Fruit fly (Drosophila melanogaster) whole organism, embryonic: ENCODE data around the gene Mdh2.

Experiments used
- Atf6 ChIP-seq: fragments of 200-800 bp; sonication (Bioruptor generic); IDR thresholded peaks from 2 replicates; pipeline ENCODE4 v1.3.6; 2022; ENCODE audit warnings: missing biosample characterization, missing genetic modification characterization
- B-H2 ChIP-seq: fragments of 200-800 bp; sonication (Bioruptor generic); optimal IDR thresholded peaks from 2 replicates; lab custom pipeline; 2018; ENCODE audit warnings: missing biosample characterization, mild to moderate bottlenecking, missing genetic modification characterization
- Bdp1 ChIP-seq: fragments of 200-800 bp; sonication (Bioruptor generic); optimal IDR thresholded peaks from 3 replicates; lab custom pipeline; 2016; ENCODE audit warnings: missing biosample characterization, missing genetic modification characterization
- CG1024 ChIP-seq: fragments of 200-800 bp; sonication (Bioruptor generic); IDR thresholded peaks from 2 replicates; pipeline ENCODE4 v1.3.6; 2022; ENCODE audit warnings: missing biosample characterization, missing genetic modification characterization
- CG10267 ChIP-seq: fragments of 200-800 bp; sonication (Bioruptor generic); optimal IDR thresholded peaks from 2 replicates; lab custom pipeline; 2018; ENCODE audit warnings: missing biosample characterization, mild to moderate bottlenecking, missing genetic modification characterization, moderate library complexity
- CG10565 ChIP-seq: fragments of 200-800 bp; sonication (Bioruptor generic); optimal IDR thresholded peaks from 3 replicates; lab custom pipeline; 2016; ENCODE audit warnings: missing biosample characterization, mild to moderate bottlenecking, missing genetic modification characterization
- CG11560 ChIP-seq: fragments of 200-800 bp; sonication (Bioruptor generic); IDR thresholded peaks from 3 replicates; pipeline ENCODE4 v1.3.6; 2022; ENCODE audit warnings: missing biosample characterization, missing genetic modification characterization
- CG12744 ChIP-seq: fragments of 200-800 bp; sonication (Bioruptor generic); optimal IDR thresholded peaks from 2 replicates; lab custom pipeline; 2016; ENCODE audit warnings: missing biosample characterization, missing genetic modification characterization
- CG14014 ChIP-seq: fragments of 200-800 bp; sonication (Bioruptor generic); IDR thresholded peaks from 2 replicates; pipeline ENCODE4 v1.3.6; 2022; ENCODE audit warnings: missing biosample characterization, missing genetic modification characterization
- CG16813 ChIP-seq: fragments of 200-800 bp; sonication (Bioruptor generic); IDR thresholded peaks from 3 replicates; pipeline ENCODE4 v1.3.6; 2022; ENCODE audit warnings: missing biosample characterization, missing genetic modification characterization; ENCODE audit not compliant: partially characterized antibody
- CG16863 ChIP-seq: fragments of 200-800 bp; sonication (Bioruptor generic); optimal IDR thresholded peaks from 3 replicates; lab custom pipeline; 2016; ENCODE audit warnings: missing biosample characterization, missing genetic modification characterization
- CG18599 ChIP-seq: fragments of 200-800 bp; sonication (Bioruptor generic); optimal IDR thresholded peaks from 3 replicates; lab custom pipeline; 2017; ENCODE audit warnings: missing biosample characterization, missing genetic modification characterization, mild to moderate bottlenecking, moderate library complexity, missing genetic modification reagents
- CG2199 ChIP-seq: fragments of 200-800 bp; sonication (Bioruptor generic); IDR thresholded peaks from 3 replicates; pipeline ENCODE4 v1.3.6; 2022; ENCODE audit warnings: missing biosample characterization, missing genetic modification characterization
- CG30431 ChIP-seq: fragments of 200-800 bp; sonication (Bioruptor generic); optimal IDR thresholded peaks from 2 replicates; lab custom pipeline; 2017; ENCODE audit warnings: missing biosample characterization, missing genetic modification characterization
- CG4282 ChIP-seq: fragments of 200-800 bp; sonication (Bioruptor generic); optimal IDR thresholded peaks from 2 replicates; lab custom pipeline; 2016; ENCODE audit warnings: missing biosample characterization, missing genetic modification characterization
- CG4328 ChIP-seq: fragments of 200-800 bp; sonication (Bioruptor generic); optimal IDR thresholded peaks from 3 replicates; lab custom pipeline; 2017; ENCODE audit warnings: missing biosample characterization, missing genetic modification reagents, missing genetic modification characterization
- CG4360 ChIP-seq: fragments of 200-800 bp; sonication (Bioruptor generic); IDR thresholded peaks from 2 replicates; pipeline ENCODE4 v1.3.6; 2022; ENCODE audit warnings: missing biosample characterization, missing genetic modification characterization
- CG4854 ChIP-seq: fragments of 200-800 bp; sonication (Bioruptor generic); optimal IDR thresholded peaks from 2 replicates; lab custom pipeline; 2016; ENCODE audit warnings: missing biosample characterization, missing genetic modification characterization, inconsistent platforms
- CG6689 ChIP-seq: fragments of 200-800 bp; sonication (Bioruptor generic); IDR thresholded peaks from 2 replicates; pipeline ENCODE4 v1.3.6; 2022; ENCODE audit warnings: missing biosample characterization, missing genetic modification characterization
- CG7745 ChIP-seq: fragments of 200-800 bp; sonication (Bioruptor generic); optimal IDR thresholded peaks from 2 replicates; lab custom pipeline; 2018; ENCODE audit warnings: missing biosample characterization, mild to moderate bottlenecking, missing genetic modification characterization, moderate library complexity
- CG7987 ChIP-seq: fragments of 200-800 bp; sonication (Bioruptor generic); optimal IDR thresholded peaks from 2 replicates; lab custom pipeline; 2018; ENCODE audit warnings: missing biosample characterization, mild to moderate bottlenecking, missing genetic modification characterization, moderate library complexity
- CG9932 ChIP-seq: fragments of 200-800 bp; sonication (Bioruptor generic); IDR thresholded peaks from 2 replicates; pipeline ENCODE4 v1.3.6; 2022; ENCODE audit warnings: missing biosample characterization, missing genetic modification characterization
- D19A ChIP-seq: fragments of 200-800 bp; optimal IDR thresholded peaks from 3 replicates; lab custom pipeline; 2019; ENCODE audit warnings: missing biosample characterization, mild to moderate bottlenecking, missing genetic modification characterization, moderate library complexity
- HLH3B ChIP-seq: fragments of 200-800 bp; sonication (Bioruptor generic); IDR thresholded peaks from 2 replicates; pipeline ENCODE4 v1.3.6; 2022; ENCODE audit warnings: missing biosample characterization, missing genetic modification characterization
- Myb ChIP-seq: fragments of 200-800 bp; sonication (Bioruptor generic); optimal IDR thresholded peaks from 2 replicates; lab custom pipeline; 2016; ENCODE audit warnings: missing biosample characterization, missing genetic modification characterization
- Neu2 ChIP-seq: fragments of 200-800 bp; sonication (Bioruptor generic); optimal IDR thresholded peaks from 3 replicates; lab custom pipeline; 2016; ENCODE audit warnings: missing biosample characterization, missing genetic modification characterization, borderline replicate concordance
- Oli ChIP-seq: fragments of 200-800 bp; sonication (Bioruptor generic); optimal IDR thresholded peaks from 2 replicates; lab custom pipeline; 2018; ENCODE audit warnings: missing biosample characterization, mild to moderate bottlenecking, missing genetic modification characterization, moderate library complexity
- Opbp ChIP-seq: fragments of 200-800 bp; sonication (Bioruptor generic); IDR thresholded peaks from 3 replicates; pipeline ENCODE4 v1.3.6; 2022; ENCODE audit warnings: missing biosample characterization, missing genetic modification characterization; ENCODE audit not compliant: partially characterized antibody
- Ravus ChIP-seq: fragments of 200-800 bp; sonication (Bioruptor generic); IDR thresholded peaks from 2 replicates; pipeline ENCODE4 v1.3.6; 2022; ENCODE audit warnings: missing biosample characterization, missing genetic modification characterization
- Sin3A ChIP-seq: fragments of >200 bp; optimal IDR thresholded peaks from 2 replicates; lab custom pipeline; 2018
- Taf1 ChIP-seq: fragments of 200-800 bp; sonication (Bioruptor generic); IDR thresholded peaks from 2 replicates; pipeline ENCODE4 v1.3.6; 2022; ENCODE audit warnings: missing biosample characterization, missing genetic modification characterization
- ap ChIP-seq: fragments of 200-800 bp; sonication (Bioruptor generic); IDR thresholded peaks from 2 replicates; pipeline ENCODE4 v1.3.6; 2022; ENCODE audit warnings: missing biosample characterization, missing genetic modification characterization
- ato ChIP-seq: fragments of 200-800 bp; sonication (Bioruptor generic); IDR thresholded peaks from 2 replicates; pipeline ENCODE4 v1.3.6; 2022; ENCODE audit warnings: missing biosample characterization, missing genetic modification characterization; ENCODE audit not compliant: partially characterized antibody
- caup ChIP-seq: fragments of 200-800 bp; sonication (Bioruptor generic); optimal IDR thresholded peaks from 3 replicates; lab custom pipeline; 2017; ENCODE audit warnings: missing biosample characterization, mild to moderate bottlenecking, missing genetic modification characterization, moderate library complexity; ENCODE audit not compliant: severe bottlenecking
- cg ChIP-seq: fragments of 200-800 bp; sonication (Bioruptor generic); optimal IDR thresholded peaks from 3 replicates; lab custom pipeline; 2019; ENCODE audit warnings: missing biosample characterization, mild to moderate bottlenecking, missing genetic modification characterization, moderate library complexity
- ci ChIP-seq: fragments of 200-800 bp; sonication (Bioruptor generic); IDR thresholded peaks from 3 replicates; pipeline ENCODE4 v1.3.6; 2022; ENCODE audit warnings: missing biosample characterization, missing genetic modification characterization
- corto ChIP-seq: fragments of 200-800 bp; sonication (Bioruptor generic); optimal IDR thresholded peaks from 2 replicates; lab custom pipeline; 2016; ENCODE audit warnings: missing biosample characterization, mild to moderate bottlenecking, missing genetic modification characterization, moderate library complexity
- ems ChIP-seq: fragments of 200-800 bp; sonication (Bioruptor generic); optimal IDR thresholded peaks from 3 replicates; lab custom pipeline; 2016; ENCODE audit warnings: missing biosample characterization, missing genetic modification characterization
- fd3F ChIP-seq: fragments of 200-800 bp; sonication (Bioruptor generic); optimal IDR thresholded peaks from 2 replicates; lab custom pipeline; 2018; ENCODE audit warnings: missing biosample characterization, mild to moderate bottlenecking, missing genetic modification characterization, moderate library complexity
- ham ChIP-seq: fragments of 200-800 bp; sonication (Bioruptor generic); IDR thresholded peaks from 2 replicates; pipeline ENCODE4 v1.3.6; 2022; ENCODE audit warnings: missing biosample characterization, missing genetic modification characterization
- ind ChIP-seq: fragments of 200-800 bp; sonication (Bioruptor generic); optimal IDR thresholded peaks from 3 replicates; lab custom pipeline; 2016; ENCODE audit warnings: missing biosample characterization, missing genetic modification characterization
- lola ChIP-seq, 3 experiments: fragments of >200 bp in 2 of 3; fragments of 200-800 bp in 1 of 3; sonication (Bioruptor generic) in 1 of 3; optimal IDR thresholded peaks; 2 replicates each; lab custom pipeline; 2017 to 2019; ENCODE audit warnings: missing biosample characterization in 3 of 3, missing genetic modification characterization in 3 of 3, mild to moderate bottlenecking in 1 of 3, moderate library complexity in 1 of 3
- prd ChIP-seq, 3 experiments: fragments of >200 bp in 2 of 3; fragments of 200-800 bp in 1 of 3; sonication (Bioruptor generic) in 1 of 3; optimal IDR thresholded peaks in 2 of 3; IDR thresholded peaks in 1 of 3; 2 replicates in 2 of 3; 3 replicates in 1 of 3; pipeline versions ENCODE4 v1.3.6 to Lab custom; 2017 to 2022; ENCODE audit warnings: missing biosample characterization in 1 of 3, missing genetic modification characterization in 1 of 3
- pum ChIP-seq: fragments of 200-800 bp; sonication (Bioruptor generic); optimal IDR thresholded peaks from 2 replicates; lab custom pipeline; 2016; ENCODE audit warnings: missing biosample characterization, missing genetic modification characterization
- sr ChIP-seq: fragments of 200-800 bp; sonication (Bioruptor generic); IDR thresholded peaks from 3 replicates; pipeline ENCODE4 v1.3.6; 2022; ENCODE audit warnings: missing biosample characterization, missing genetic modification characterization
- ssp ChIP-seq: fragments of 200-800 bp; sonication (Bioruptor generic); IDR thresholded peaks from 2 replicates; pipeline ENCODE4 v1.3.6; 2022; ENCODE audit warnings: missing biosample characterization, missing genetic modification characterization
- tgo ChIP-seq: fragments of 200-800 bp; sonication (Bioruptor generic); IDR thresholded peaks from 3 replicates; pipeline ENCODE4 v1.3.6; 2022; ENCODE audit warnings: missing biosample characterization, missing genetic modification characterization
- tll ChIP-seq, 2 experiments: fragments of 200-800 bp in 1 of 2; fragments of >200 bp in 1 of 2; sonication (Bioruptor generic) in 1 of 2; optimal IDR thresholded peaks; 2 replicates each; lab custom pipeline; 2017 to 2019; ENCODE audit warnings: missing biosample characterization in 2 of 2, missing genetic modification characterization in 2 of 2, mild to moderate bottlenecking in 1 of 2, moderate library complexity in 1 of 2
- trem ChIP-seq: fragments of 200-800 bp; optimal IDR thresholded peaks from 3 replicates; lab custom pipeline; 2019; ENCODE audit warnings: missing biosample characterization, mild to moderate bottlenecking, missing genetic modification characterization, moderate library complexity
- zen ChIP-seq: fragments of 200-800 bp; sonication (Bioruptor generic); optimal IDR thresholded peaks from 3 replicates; lab custom pipeline; 2018; ENCODE audit warnings: missing biosample characterization, mild to moderate bottlenecking, missing genetic modification characterization, moderate library complexity

Gene Mdh2

dm6 chr3R:18185385-18185784 is 40.8 kb upstream of the Mdh2 start, which contains the start of the genes Arp5 and CG7208 (continued):
- peak; percentile 49 for TF ChIP-seq CG4328
- no peak for TF ChIP-seq CG2199 (GFP tag; lab: Robert Waterston, UW)
- no peak for TF ChIP-seq Oli (tag; lab: Kevin White, UChicago)
- no peak; the same call in 2 of the 3 replicates for TF ChIP-seq CG11560
- TF ChIP-seq CG4282, result no peak
- no peak for TF ChIP-seq Neu2 (GFP tag; lab: Kevin White, UChicago)
- TF ChIP-seq Bdp1 (GFP tag; lab: Kevin White, UChicago), result peak; percentile 38
- TF ChIP-seq CG4854 (GFP tag; lab: Kevin White, UChicago), result peak; percentile 58
- TF ChIP-seq Taf1, result peak; percentile 60
- peak; percentile 58 for TF ChIP-seq trem
- TF ChIP-seq ham (GFP tag; lab: Robert Waterston, UW), result no peak
- peak; percentile 95 for TF ChIP-seq CG10267
- peak; percentile 56; the same call in 1 of the 2 replicates for TF ChIP-seq Atf6 (GFP tag; lab: Robert Waterston, UW)
- peak; percentile 75 for TF ChIP-seq ind
- no peak for TF ChIP-seq CG10565 (GFP tag; lab: Kevin White, UChicago)
- peak in 1 of 3 experiments; percentile 51 for TF ChIP-seq lola (GFP tag; optimal IDR thresholded peaks at IDR 0.05; lab: Kevin White, UChicago)
- no peak for TF ChIP-seq Opbp (GFP tag; lab: Robert Waterston, UW)
- peak; percentile 30 for TF ChIP-seq CG16863 (GFP tag; lab: Kevin White, UChicago)
- peak; percentile 66 for TF ChIP-seq tgo (GFP tag; lab: Robert Waterston, UW)
- TF ChIP-seq Myb (GFP tag; lab: Kevin White, UChicago), result peak; percentile 86
- no peak for TF ChIP-seq tll (GFP tag; optimal IDR thresholded peaks at IDR 0.05; lab: Kevin White, UChicago)
- TF ChIP-seq ap, result 0 out of 2 replicates have a peak, but pooled peaks have one; percentile 30
- no peak for TF ChIP-seq cg (GFP tag; lab: Kevin White, UChicago)
- TF ChIP-seq caup (GFP tag; lab: Kevin White, UChicago), result peak; percentile 64
- TF ChIP-seq pum, result peak; percentile 48
- no peak for TF ChIP-seq ato
- no peak for TF ChIP-seq D19A (tag; lab: Kevin White, UChicago)
- TF ChIP-seq CG7987 (GFP tag; lab: Kevin White, UChicago), result peak; percentile 15
- TF ChIP-seq B-H2 (GFP tag; lab: Kevin White, UChicago), result peak; percentile 71
- TF ChIP-seq ci (GFP tag; lab: Robert Waterston, UW), result peak; percentile 36; the same call in 1 of the 3 replicates
- peak; percentile 88 for TF ChIP-seq CG9932 (GFP tag; lab: Robert Waterston, UW)
- TF ChIP-seq Sin3A (lab: Kevin White, UChicago), result peak; percentile 9
- peak; percentile 73 for TF ChIP-seq ems (GFP tag; lab: Kevin White, UChicago)
- TF ChIP-seq CG18599 (GFP tag; lab: Kevin White, UChicago), result peak; percentile 82
- TF ChIP-seq sr, result no peak
- TF ChIP-seq CG7745 (tag; lab: Kevin White, UChicago), result no peak
- peak; percentile 5 for TF ChIP-seq CG30431 (GFP tag; lab: Kevin White, UChicago)
- TF ChIP-seq CG16813 (GFP tag; lab: Robert Waterston, UW), result no peak
- peak; percentile 41 for TF ChIP-seq ssp (GFP tag; lab: Robert Waterston, UW)
- TF ChIP-seq CG6689 (GFP tag; lab: Robert Waterston, UW), result peak; percentile 88
- TF ChIP-seq Ravus (GFP tag; lab: Robert Waterston, UW), result no peak
- peak; percentile 71 for TF ChIP-seq fd3F (GFP tag; lab: Kevin White, UChicago)
- peak; percentile 57 for TF ChIP-seq zen
- TF ChIP-seq HLH3B, result no peak
- peak; percentile 44 for TF ChIP-seq CG12744
- TF ChIP-seq CG14014, result no peak; the same call in none of the 2 replicates
- no peak for TF ChIP-seq CG1024 (GFP tag; lab: Robert Waterston, UW)
- TF ChIP-seq CG4360, result no peak
- no peak for TF ChIP-seq corto
- TF ChIP-seq prd (optimal IDR thresholded peaks at IDR 0.05; lab: Kevin White, UChicago), result no peak
- TF ChIP-seq prd (GFP tag; IDR thresholded peaks at IDR 0.05; lab: Robert Waterston, UW), result peak; percentile 66
